Worm (Caenorhabditis elegans) whole organism, midembryonic: Measurements from ENCODE around the gene nucb-1.

Source experiments
- T22C8.4 ChIP-seq: fragments of 200-800 bp; sonication (Bioruptor generic); IDR thresholded peaks from 2 replicates; pipeline ENCODE4 v1.3.6; 2022; ENCODE audit warnings: missing genetic modification characterization, missing compliant biosample characterization
- cog-1 ChIP-seq: sonication (generic microtip); optimal IDR thresholded peaks from 2 replicates; lab custom pipeline; 2016; ENCODE audit warnings: missing genetic modification characterization, missing compliant biosample characterization
- flt-1 ChIP-seq: fragments of 200-800 bp; sonication (Bioruptor generic); IDR thresholded peaks from 2 replicates; pipeline ENCODE4 v1.3.6; 2022; ENCODE audit warnings: missing genetic modification characterization, missing compliant biosample characterization
- med-1 ChIP-seq: sonication (generic microtip); optimal IDR thresholded peaks from 2 replicates; lab custom pipeline; 2017; ENCODE audit warnings: missing genetic modification characterization, mild to moderate bottlenecking, missing compliant biosample characterization, antibody characterized with exemption, missing genetic modification reagents; ENCODE audit not compliant: insufficient read depth
- ztf-23 ChIP-seq: fragments of 200-800 bp; sonication (Bioruptor generic); IDR thresholded peaks from 2 replicates; pipeline ENCODE4 v1.3.6; 2022; ENCODE audit warnings: missing genetic modification reagents, missing genetic modification characterization, missing compliant biosample characterization
- ztf-29 ChIP-seq: fragments of 200-800 bp; sonication (Bioruptor generic); IDR thresholded peaks from 2 replicates; pipeline ENCODE4 v1.3.6; 2022; ENCODE audit warnings: missing genetic modification reagents, missing genetic modification characterization, missing compliant biosample characterization

ce11 chrX:10245617-10246016 is 48.1 kb downstream of the nucb-1 start:
- TF ChIP-seq med-1 (GFP tag; lab: Kevin White, UChicago) (no peak), flt-1 (no peak), cog-1 (tag; lab: Kevin White, UChicago) (no peak), T22C8.4 (GFP tag; lab: Robert Waterston, UW) (no peak), ztf-29 (GFP tag; lab: Robert Waterston, UW) (no peak), ztf-23 (GFP tag; lab: Robert Waterston, UW) (no peak)
